Fruit fly (Drosophila melanogaster): Measurements from ENCODE around the gene PH4alphaEFB.

PH4alphaEFB gene

dm6 chr3R:30489797-30490196 is 23.9 kb downstream of the PH4alphaEFB start, which contains the start of gene PH4alphaSG2:
Gene PH4alphaSG2 (plus strand): TSS chr3R:30490074.
- TF ChIP-seq Eip75B (GFP tag; optimal IDR thresholded peaks at IDR 0.05) (no peak), CG8632 (GFP tag; optimal IDR thresholded peaks at IDR 0.05) (no peak), CG8319 (GFP tag; optimal IDR thresholded peaks at IDR 0.05) (no peak), CG34406 (GFP tag; optimal IDR thresholded peaks at IDR 0.05) (no peak), fkh (GFP tag; optimal IDR thresholded peaks at IDR 0.05) (peak; percentile 43), CG6276 (GFP tag; optimal IDR thresholded peaks at IDR 0.05) (no peak), CG10669 (GFP tag; optimal IDR thresholded peaks at IDR 0.05) (no peak)

- TF ChIP-seq vri (GFP tag; optimal IDR thresholded peaks at IDR 0.05) (no peak), svp (GFP tag) (peak; percentile 23), Blimp-1 (GFP tag; optimal IDR thresholded peaks at IDR 0.05) (peak; percentile 33)
These were observed 30.4 kb downstream of the PH4alphaEFB start, which contains the start of gene PH4alphaMP for dm6 chr3R:30496103-30496858. Gene PH4alphaMP (minus strand): TSS chr3R:30496153.

dm6 chr3R:30500226-30500625 is 34.4 kb downstream of the PH4alphaEFB start, which contains the start of gene PH4alphaNE1:
Gene PH4alphaNE1 (minus strand): TSS chr3R:30500326.
- TF ChIP-seq cyc (GFP tag; optimal IDR thresholded peaks at IDR 0.05): no peak
- no peak for TF ChIP-seq dac (GFP tag; optimal IDR thresholded peaks at IDR 0.05)
- TF ChIP-seq Gug (GFP tag; IDR thresholded peaks at IDR 0.05): no peak
- TF ChIP-seq Lpt (GFP tag; optimal IDR thresholded peaks at IDR 0.05): no peak
- no peak for TF ChIP-seq achi (GFP tag; optimal IDR thresholded peaks at IDR 0.05)
- TF ChIP-seq ss (GFP tag; optimal IDR thresholded peaks at IDR 0.05): no peak
- TF ChIP-seq CG32006 (GFP tag; optimal IDR thresholded peaks at IDR 0.05): no peak
- TF ChIP-seq CG6276 (GFP tag; optimal IDR thresholded peaks at IDR 0.05): no peak
- TF ChIP-seq CG6808 (GFP tag; optimal IDR thresholded peaks at IDR 0.05): no peak
- no peak for TF ChIP-seq CG6854 (GFP tag; optimal IDR thresholded peaks at IDR 0.05)
- no peak for TF ChIP-seq CG3032 (tag; optimal IDR thresholded peaks at IDR 0.05)
- TF ChIP-seq Sox14 (GFP tag; optimal IDR thresholded peaks at IDR 0.05): no peak
- no peak for TF ChIP-seq salr (GFP tag; optimal IDR thresholded peaks at IDR 0.05)
- TF ChIP-seq pdm3 (GFP tag; optimal IDR thresholded peaks at IDR 0.05): no peak

dm6 chr3R:30501174-30501573 is 35.3 kb downstream of the PH4alphaEFB start:
- TF ChIP-seq Eip93F (GFP tag; optimal IDR thresholded peaks at IDR 0.05) (no peak), CG6163 (GFP tag; IDR thresholded peaks at IDR 0.05) (peak; percentile 82), Hr4 (GFP tag; optimal IDR thresholded peaks at IDR 0.05) (peak; percentile 78), CG8632 (GFP tag; optimal IDR thresholded peaks at IDR 0.05) (peak; percentile 26), spab (GFP tag; optimal IDR thresholded peaks at IDR 0.05) (peak; percentile 38), vri (GFP tag; optimal IDR thresholded peaks at IDR 0.05) (no peak), CG34406 (GFP tag; optimal IDR thresholded peaks at IDR 0.05) (peak; percentile 54), net (GFP tag; optimal IDR thresholded peaks at IDR 0.05) (peak; percentile 47), Ets96B (tag; optimal IDR thresholded peaks at IDR 0.05) (no peak), Sox14 (GFP tag; optimal IDR thresholded peaks at IDR 0.05) (peak; percentile 68), Hr38 (GFP tag; optimal IDR thresholded peaks at IDR 0.05) (no peak), OdsH (GFP tag; optimal IDR thresholded peaks at IDR 0.05) (peak; percentile 66), CG8319 (GFP tag; optimal IDR thresholded peaks at IDR 0.05) (peak; percentile 28), CG1621 (tag; optimal IDR thresholded peaks at IDR 0.05) (peak; percentile 55), Smox (GFP tag; optimal IDR thresholded peaks at IDR 0.05) (peak; percentile 62), Lpt (GFP tag; optimal IDR thresholded peaks at IDR 0.05) (no peak), CG11762 (GFP tag; optimal IDR thresholded peaks at IDR 0.05; ENCODE audit: insufficient read depth) (peak; percentile 25), Met (GFP tag; optimal IDR thresholded peaks at IDR 0.05) (peak; percentile 76), CG10669 (GFP tag; optimal IDR thresholded peaks at IDR 0.05) (peak; percentile 56), CG15336 (GFP tag; IDR thresholded peaks at IDR 0.05) (peak; percentile 72), pdm3 (GFP tag; optimal IDR thresholded peaks at IDR 0.05) (peak; percentile 60), CG7368 (GFP tag; optimal IDR thresholded peaks at IDR 0.05) (peak; percentile 37), lz (GFP tag; optimal IDR thresholded peaks at IDR 0.05) (peak; percentile 76), CG9139 (GFP tag; optimal IDR thresholded peaks at IDR 0.05) (peak; percentile 16), topi (GFP tag; optimal IDR thresholded peaks at IDR 0.05) (peak; percentile 72), CG11902 (GFP tag; optimal IDR thresholded peaks at IDR 0.05) (peak; percentile 52), Eip78C (GFP tag) (no peak), dsx (GFP tag; optimal IDR thresholded peaks at IDR 0.05; ENCODE audit: poor library complexity, severe bottlenecking) (no peak), CG3032 (tag; optimal IDR thresholded peaks at IDR 0.05) (no peak), achi (GFP tag; optimal IDR thresholded peaks at IDR 0.05) (peak; percentile 66), CG6854 (GFP tag; optimal IDR thresholded peaks at IDR 0.05) (no peak)

Data from whole organism, prepupa.